Worm (Caenorhabditis elegans) whole organism, mixed stage, embryonic: ENCODE measurements around the gene cyc-2.2.

Experiments
- M03D4.4 ChIP-seq: sonication (generic microtip); optimal IDR thresholded peaks from 2 replicates; lab custom pipeline; 2017; ENCODE audit warnings: mild to moderate bottlenecking, missing genetic modification characterization, missing compliant biosample characterization
- blmp-1 ChIP-seq: fragments of 150-350 bp; optimal IDR thresholded peaks from 2 replicates; lab custom pipeline; 2014; ENCODE audit warnings: missing biosample characterization, missing genetic modification characterization
- ceh-39 ChIP-seq: fragments of 150-350 bp; optimal IDR thresholded peaks from 2 replicates; lab custom pipeline; 2014; ENCODE audit warnings: missing biosample characterization, missing genetic modification characterization
- ceh-43 ChIP-seq: fragments of 200-800 bp; sonication (Bioruptor generic); optimal IDR thresholded peaks from 2 replicates; lab custom pipeline; 2018; ENCODE audit warnings: mild to moderate bottlenecking, missing genetic modification characterization, moderate library complexity, missing compliant biosample characterization
- ceh-83 ChIP-seq: fragments of 200-800 bp; sonication (Bioruptor generic); optimal IDR thresholded peaks from 2 replicates; lab custom pipeline; 2018; ENCODE audit warnings: mild to moderate bottlenecking, missing genetic modification characterization, missing compliant biosample characterization
- ces-1 ChIP-seq: fragments of 150-350 bp; optimal IDR thresholded peaks from 2 replicates; lab custom pipeline; 2014; ENCODE audit warnings: missing biosample characterization, missing genetic modification reagents, missing genetic modification characterization
- cnd-1 ChIP-seq: fragments of 200-800 bp; sonication (Bioruptor generic); optimal IDR thresholded peaks from 2 replicates; lab custom pipeline; 2018; ENCODE audit warnings: mild to moderate bottlenecking, missing genetic modification characterization, missing compliant biosample characterization
- drap-1 ChIP-seq: fragments of 200-800 bp; sonication (Bioruptor generic); optimal IDR thresholded peaks from 3 replicates; lab custom pipeline; 2018; ENCODE audit warnings: mild to moderate bottlenecking, missing genetic modification characterization, missing compliant biosample characterization
- elt-1 ChIP-seq: sonication (generic microtip); optimal IDR thresholded peaks from 2 replicates; lab custom pipeline; 2017; ENCODE audit warnings: missing genetic modification characterization, mild to moderate bottlenecking, missing compliant biosample characterization, antibody characterized with exemption, moderate library complexity, borderline replicate concordance; ENCODE audit not compliant: insufficient read depth
- elt-3 ChIP-seq: fragments of 150-350 bp; optimal IDR thresholded peaks from 2 replicates; lab custom pipeline; 2014; ENCODE audit warnings: missing biosample characterization, missing genetic modification characterization
- flh-1 ChIP-seq: fragments of 200-800 bp; sonication (Bioruptor generic); optimal IDR thresholded peaks from 2 replicates; lab custom pipeline; 2018; ENCODE audit warnings: mild to moderate bottlenecking, missing genetic modification characterization, moderate library complexity, missing compliant biosample characterization
- ham-2 ChIP-seq: fragments of 200-800 bp; sonication (Bioruptor generic); optimal IDR thresholded peaks from 2 replicates; lab custom pipeline; 2018; ENCODE audit warnings: mild to moderate bottlenecking, missing genetic modification characterization, missing compliant biosample characterization
- hlh-1 ChIP-seq: fragments of 150-350 bp; optimal IDR thresholded peaks from 2 replicates; lab custom pipeline; 2014; ENCODE audit warnings: missing biosample characterization, missing genetic modification reagents, missing genetic modification characterization
- lin-13 ChIP-seq: fragments of 150-350 bp; optimal IDR thresholded peaks from 2 replicates; lab custom pipeline; 2014; ENCODE audit warnings: missing biosample characterization, missing genetic modification characterization
- lin-32 ChIP-seq: fragments of 200-800 bp; sonication (Bioruptor generic); optimal IDR thresholded peaks from 2 replicates; lab custom pipeline; 2018; ENCODE audit warnings: mild to moderate bottlenecking, missing genetic modification characterization, missing compliant biosample characterization
- lsy-2 ChIP-seq: fragments of 150-350 bp; optimal IDR thresholded peaks from 2 replicates; lab custom pipeline; 2014; ENCODE audit warnings: missing biosample characterization, missing genetic modification characterization
- mab-5 ChIP-seq: fragments of 150-350 bp; optimal IDR thresholded peaks from 2 replicates; lab custom pipeline; 2014; ENCODE audit warnings: missing biosample characterization, missing genetic modification characterization
- mls-2 ChIP-seq: sonication (generic microtip); optimal IDR thresholded peaks from 2 replicates; lab custom pipeline; 2016; ENCODE audit warnings: mild to moderate bottlenecking, missing genetic modification characterization, moderate library complexity, missing compliant biosample characterization
- nhr-12 ChIP-seq: fragments of 150-350 bp; optimal IDR thresholded peaks from 2 replicates; lab custom pipeline; 2014; ENCODE audit warnings: missing biosample characterization, missing genetic modification characterization
- nhr-2 ChIP-seq: fragments of 150-350 bp; optimal IDR thresholded peaks from 2 replicates; lab custom pipeline; 2014; ENCODE audit warnings: missing biosample characterization, missing genetic modification characterization
- nhr-237 ChIP-seq: fragments of 150-350 bp; optimal IDR thresholded peaks from 2 replicates; lab custom pipeline; 2014; ENCODE audit warnings: missing biosample characterization, missing genetic modification characterization
- nhr-28 ChIP-seq: fragments of 150-350 bp; optimal IDR thresholded peaks from 2 replicates; lab custom pipeline; 2014; ENCODE audit warnings: missing biosample characterization, missing genetic modification characterization
- nhr-76 ChIP-seq: sonication (generic microtip); optimal IDR thresholded peaks from 2 replicates; lab custom pipeline; 2017; ENCODE audit warnings: missing biosample characterization, missing genetic modification characterization
- pha-4 ChIP-seq: fragments of 150-350 bp; optimal IDR thresholded peaks from 2 replicates; lab custom pipeline; 2018; ENCODE audit warnings: missing biosample characterization, missing genetic modification reagents, missing genetic modification characterization
- sem-2 ChIP-seq: fragments of 200-800 bp; sonication (Bioruptor generic); optimal IDR thresholded peaks from 2 replicates; lab custom pipeline; 2018; ENCODE audit warnings: mild to moderate bottlenecking, missing genetic modification characterization, missing compliant biosample characterization
- sptf-1 ChIP-seq: sonication (generic microtip); optimal IDR thresholded peaks from 2 replicates; lab custom pipeline; 2017; ENCODE audit warnings: mild to moderate bottlenecking, missing genetic modification characterization, moderate library complexity, missing compliant biosample characterization
- tbx-8 ChIP-seq: fragments of 200-800 bp; sonication (Bioruptor generic); optimal IDR thresholded peaks from 2 replicates; lab custom pipeline; 2018; ENCODE audit warnings: mild to moderate bottlenecking, missing genetic modification characterization, moderate library complexity, missing compliant biosample characterization
- unc-120 ChIP-seq: sonication (generic microtip); optimal IDR thresholded peaks from 2 replicates; lab custom pipeline; 2017; ENCODE audit warnings: missing genetic modification characterization, missing compliant biosample characterization; ENCODE audit not compliant: poor library complexity, severe bottlenecking
- unc-39 ChIP-seq: fragments of 150-350 bp; optimal IDR thresholded peaks from 2 replicates; lab custom pipeline; 2014; ENCODE audit warnings: missing biosample characterization, missing genetic modification characterization
- unc-62 ChIP-seq: fragments of 150-350 bp; optimal IDR thresholded peaks from 2 replicates; lab custom pipeline; 2014; ENCODE audit warnings: missing biosample characterization, missing genetic modification reagents, missing genetic modification characterization
- zip-8 ChIP-seq: fragments of 150-350 bp; optimal IDR thresholded peaks from 2 replicates; lab custom pipeline; 2014; ENCODE audit warnings: missing biosample characterization, missing genetic modification characterization
- ztf-11 ChIP-seq: fragments of 150-350 bp; optimal IDR thresholded peaks from 2 replicates; lab custom pipeline; 2014; ENCODE audit warnings: missing biosample characterization, missing genetic modification characterization

The cyc-2.2 gene

DNA sequence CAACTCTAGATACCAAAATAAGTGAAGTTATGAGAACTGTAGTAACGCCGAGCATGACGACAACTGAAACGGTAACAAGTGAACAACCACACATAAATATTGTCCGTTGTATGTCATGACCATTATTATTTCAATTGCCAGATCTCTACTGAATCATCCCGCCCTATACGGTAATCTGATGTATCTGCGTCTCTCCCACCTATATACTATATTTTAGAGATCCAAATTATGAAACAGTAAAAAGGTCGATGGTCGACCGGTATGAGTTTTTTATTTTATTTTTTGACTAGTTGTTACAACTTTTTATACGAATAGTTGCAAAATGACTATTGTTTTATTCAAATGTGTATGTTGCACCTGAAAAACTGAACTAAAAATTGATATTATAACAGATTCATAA lies 21.4 kb downstream of the cyc-2.2 start, which contains the start of gene ttr-43:
TSS of gene ttr-43 (minus strand) at position 101 of the 400 bp plus-strand sequence.
- no peak for TF ChIP-seq unc-62 (GFP tag; lab: Kevin White, UChicago)
- TF ChIP-seq tbx-8 (GFP tag; lab: Kevin White, UChicago) = no peak
- TF ChIP-seq ham-2 (GFP tag; lab: Kevin White, UChicago) = no peak
- TF ChIP-seq ceh-43 (GFP tag; lab: Kevin White, UChicago) = no peak
- no peak for TF ChIP-seq mab-5
- no peak for TF ChIP-seq nhr-28 (tag; lab: Kevin White, UChicago)
- no peak for TF ChIP-seq unc-120 (tag; lab: Kevin White, UChicago)
- no peak for TF ChIP-seq unc-39 (tag; lab: Kevin White, UChicago)
- TF ChIP-seq elt-1 (tag; lab: Kevin White, UChicago) = no peak
- no peak for TF ChIP-seq ceh-83
- TF ChIP-seq ces-1 (GFP tag; lab: Kevin White, UChicago) = no peak
- TF ChIP-seq M03D4.4 (tag; lab: Kevin White, UChicago) = no peak
- TF ChIP-seq pha-4 = no peak

ce11 chrV:12588030-12588429 lies 24.0 kb downstream of the cyc-2.2 start, which contains the start of gene C14C10.1:
Gene C14C10.1, plus strand, starts transcription at chrV:12588330.
- TF ChIP-seq pha-4 (no peak), ceh-43 (GFP tag; lab: Kevin White, UChicago) (no peak), elt-3 (tag; lab: Kevin White, UChicago) (no peak), unc-39 (tag; lab: Kevin White, UChicago) (no peak), ztf-11 (no peak), flh-1 (GFP tag; lab: Kevin White, UChicago) (no peak), nhr-12 (tag; lab: Kevin White, UChicago) (no peak), sem-2 (GFP tag; lab: Kevin White, UChicago) (no peak), ham-2 (GFP tag; lab: Kevin White, UChicago) (no peak), unc-120 (tag; lab: Kevin White, UChicago) (no peak), zip-8 (tag; lab: Kevin White, UChicago) (no peak), nhr-76 (tag; lab: Kevin White, UChicago) (no peak), lsy-2 (no peak), nhr-2 (tag; lab: Kevin White, UChicago) (no peak), ceh-39 (tag; lab: Kevin White, UChicago) (no peak), blmp-1 (no peak), lin-32 (GFP tag; lab: Kevin White, UChicago) (no peak), sptf-1 (tag; lab: Kevin White, UChicago) (no peak), ceh-83 (no peak)

DNA sequence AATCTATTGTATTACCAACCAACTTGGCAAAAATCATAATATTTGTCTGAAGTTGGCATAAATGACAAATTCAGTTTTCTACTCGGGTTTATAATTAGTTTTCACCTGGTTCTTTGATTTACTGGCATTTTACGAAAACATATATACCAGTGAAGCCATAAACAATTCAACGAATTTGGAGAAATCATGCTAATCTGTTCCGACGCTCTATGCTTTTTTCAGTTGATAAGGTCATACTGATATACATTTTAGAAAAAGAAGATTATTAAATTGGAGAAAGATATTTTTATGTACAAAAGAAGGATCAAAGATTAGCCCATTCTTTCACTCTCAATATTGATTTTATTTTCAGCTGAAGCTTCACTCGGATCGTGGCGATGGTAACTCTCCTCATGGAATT lies 25.2 kb downstream of the cyc-2.2 start:
- TF ChIP-seq hlh-1 (tag; lab: Kevin White, UChicago) (no peak), M03D4.4 (tag; lab: Kevin White, UChicago) (no peak), mls-2 (no peak), tbx-8 (GFP tag; lab: Kevin White, UChicago) (no peak), drap-1 (no peak), cnd-1 (no peak)

DNA sequence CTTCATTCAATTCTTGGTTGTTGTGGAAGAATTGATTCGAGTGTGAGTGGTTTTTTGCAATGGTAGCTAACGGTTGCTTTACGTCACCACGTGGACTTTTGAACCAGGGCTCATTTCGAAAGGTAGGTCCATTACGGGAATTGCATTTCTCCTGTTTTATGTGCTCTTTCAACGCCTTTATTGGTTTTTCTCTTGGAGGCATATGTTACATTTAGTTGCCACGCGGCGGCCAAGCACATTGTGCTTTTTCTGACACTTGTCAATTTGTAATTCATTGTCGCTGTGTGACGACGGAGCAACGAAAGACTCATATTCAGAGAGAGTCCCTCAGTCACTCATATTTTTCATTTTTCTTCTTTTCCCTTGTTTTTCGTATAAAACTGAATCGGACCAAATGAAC lies 27.2 kb downstream of the cyc-2.2 start:
- TF ChIP-seq unc-62 (GFP tag; lab: Kevin White, UChicago) (no peak), zip-8 (tag; lab: Kevin White, UChicago) (no peak), ceh-43 (GFP tag; lab: Kevin White, UChicago) (no peak), drap-1 (no peak)

DNA sequence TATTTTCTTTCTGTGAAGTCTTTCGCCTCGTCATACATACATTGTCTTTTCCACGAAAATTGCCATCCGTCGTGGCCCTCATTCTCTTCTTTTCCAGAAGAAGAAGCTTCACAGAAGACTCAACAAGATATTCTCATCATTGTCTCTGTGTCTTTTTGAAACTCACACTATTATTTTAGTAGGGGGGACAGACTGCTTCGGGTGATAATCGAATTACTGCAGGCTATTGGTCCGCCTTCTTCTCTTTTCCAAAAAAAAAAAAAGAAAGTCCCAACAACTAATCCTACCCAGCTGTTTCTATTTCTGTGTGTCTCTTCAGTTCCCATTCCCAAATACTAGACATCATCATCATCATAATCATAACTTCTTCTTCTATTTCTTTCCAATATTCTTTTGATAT lies 28.6 kb downstream of the cyc-2.2 start:
- TF ChIP-seq ces-1 (GFP tag; lab: Kevin White, UChicago) = peak; percentile 94
- TF ChIP-seq mls-2 = no peak

DNA sequence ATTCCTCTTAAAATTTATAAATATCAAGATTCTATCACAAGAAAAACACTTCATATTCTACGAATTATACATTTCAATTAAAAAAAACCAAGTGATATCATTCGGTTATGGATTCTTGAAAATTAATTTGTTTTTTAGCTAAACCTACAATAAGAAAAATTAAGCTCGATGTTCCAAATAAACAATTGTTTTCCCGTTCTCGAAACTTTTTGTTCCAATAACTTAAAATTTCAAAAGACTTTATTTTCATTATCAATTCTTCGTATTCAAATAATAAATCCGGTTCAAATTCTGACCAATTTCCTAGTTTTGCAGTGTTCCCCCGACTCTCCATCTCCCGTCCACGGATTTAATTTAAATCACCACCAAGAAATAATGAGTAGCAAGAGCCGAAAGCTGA lies 32.7 kb downstream of the cyc-2.2 start, which contains the start of gene E02A10.3:
TSS of gene E02A10.3 (plus strand) at position 301 of the 400 bp plus-strand sequence.
- TF ChIP-seq elt-1 (tag; lab: Kevin White, UChicago) (no peak), blmp-1 (no peak), ztf-11 (no peak), lsy-2 (no peak), nhr-237 (tag; lab: Kevin White, UChicago) (no peak), ceh-43 (GFP tag; lab: Kevin White, UChicago) (no peak), cnd-1 (no peak), mls-2 (no peak), pha-4 (no peak), lin-13 (no peak), unc-120 (tag; lab: Kevin White, UChicago) (no peak), ceh-39 (tag; lab: Kevin White, UChicago) (no peak), ham-2 (GFP tag; lab: Kevin White, UChicago) (no peak), ceh-83 (no peak), unc-39 (tag; lab: Kevin White, UChicago) (no peak), nhr-2 (tag; lab: Kevin White, UChicago) (no peak)
